Worm (Caenorhabditis elegans) whole organism, L4 larva: ENCODE data around the gene Y43F4A.4.

ENCODE experiments used
- F10B5.3 ChIP-seq: sonication (generic microtip); optimal IDR thresholded peaks from 2 replicates; lab custom pipeline; 2016; ENCODE audit warnings: mild to moderate bottlenecking, missing genetic modification characterization, missing compliant biosample characterization
- F49E8.2 ChIP-seq: sonication (generic microtip); optimal IDR thresholded peaks from 2 replicates; lab custom pipeline; 2016; ENCODE audit warnings: missing compliant biosample characterization, mild to moderate bottlenecking, missing genetic modification characterization, borderline replicate concordance
- ces-1 ChIP-seq: fragments of 150-350 bp; sonication (generic microtip); optimal IDR thresholded peaks from 4 replicates; lab custom pipeline; 2014; ENCODE audit warnings: missing biosample characterization, missing genetic modification reagents, missing genetic modification characterization
- daf-12 ChIP-seq: fragments of 150-350 bp; optimal IDR thresholded peaks from 2 replicates; lab custom pipeline; 2014; ENCODE audit warnings: missing biosample characterization, missing genetic modification reagents, missing genetic modification characterization
- gei-8 ChIP-seq: fragments of 200-800 bp; sonication (Bioruptor generic); optimal IDR thresholded peaks from 2 replicates; lab custom pipeline; 2018; ENCODE audit warnings: mild to moderate bottlenecking, missing genetic modification characterization, missing compliant biosample characterization
- lsy-2 ChIP-seq, 2 experiments: fragments of 150-350 bp in 1 of 2; sonication (generic microtip) in 1 of 2; optimal IDR thresholded peaks; 2 replicates each; lab custom pipeline; 2014 to 2017; ENCODE audit warnings: missing biosample characterization in 2 of 2, missing genetic modification characterization in 2 of 2
- mdl-1 ChIP-seq, 2 experiments: fragments of 150-350 bp in 1 of 2; sonication (generic microtip) in 1 of 2; optimal IDR thresholded peaks; 2 replicates each; lab custom pipeline; 2014 to 2017; ENCODE audit warnings: missing biosample characterization in 2 of 2, missing genetic modification characterization in 2 of 2
- nhr-237 ChIP-seq: sonication (generic microtip); optimal IDR thresholded peaks from 2 replicates; lab custom pipeline; 2017; ENCODE audit warnings: missing biosample characterization, missing genetic modification characterization
- nhr-48 ChIP-seq: sonication (generic microtip); optimal IDR thresholded peaks from 2 replicates; lab custom pipeline; 2016; ENCODE audit warnings: mild to moderate bottlenecking, missing genetic modification characterization, missing compliant biosample characterization
- unc-130 ChIP-seq: sonication (generic microtip); optimal IDR thresholded peaks from 2 replicates; lab custom pipeline; 2016; ENCODE audit warnings: missing genetic modification reagents, missing genetic modification characterization, missing compliant biosample characterization
- zip-11 ChIP-seq: fragments of 200-800 bp; sonication (Bioruptor generic); IDR thresholded peaks from 2 replicates; pipeline ENCODE4 v1.3.6; 2022; ENCODE audit warnings: missing genetic modification characterization, missing compliant biosample characterization

ce11 chrIII:13285421-13285820 lies 40.0 kb downstream of the Y43F4A.4 start, which contains the start of gene F56A8.8:
- TF ChIP-seq mdl-1 (tag; optimal IDR thresholded peaks at IDR 0.05; lab: Kevin White, UChicago) = no peak
- no peak for TF ChIP-seq lsy-2 (tag; optimal IDR thresholded peaks at IDR 0.05; lab: Kevin White, UChicago)
- no peak for TF ChIP-seq zip-11 (GFP tag; lab: Robert Waterston, UW)
- TF ChIP-seq ces-1 (GFP tag; lab: Kevin White, UChicago) = no peak
- no peak for TF ChIP-seq nhr-237
- TF ChIP-seq gei-8 = no peak
- no peak for TF ChIP-seq F49E8.2 (tag; lab: Kevin White, UChicago)
- TF ChIP-seq nhr-48 (tag; lab: Kevin White, UChicago) = no peak
- TF ChIP-seq unc-130 (GFP tag; lab: Kevin White, UChicago) = no peak
- no peak for TF ChIP-seq F10B5.3 (tag; lab: Kevin White, UChicago)
- TF ChIP-seq daf-12 = no peak
